Worm (Caenorhabditis elegans): ENCODE data around the gene otpl-6.

The otpl-6 gene

ce11 chrV:8500348-8500747 is 25.5 kb upstream of the otpl-6 start (continued):
- TF ChIP-seq Y53G8AR.9 (GFP tag; conservative IDR thresholded peaks at IDR 0.05) (peak; percentile 99), nhr-90 (tag; optimal IDR thresholded peaks at IDR 0.05) (peak; percentile 99), ama-1 (optimal IDR thresholded peaks at IDR 0.05) (peak; percentile 59), ama-1 (GFP tag; optimal IDR thresholded peaks at IDR 0.05) (peak; percentile 96 to 97), lsy-27 (tag; optimal IDR thresholded peaks at IDR 0.05; ENCODE audit: borderline replicate concordance, insufficient read depth) (peak; percentile 62), tbp1 (GFP tag; optimal IDR thresholded peaks at IDR 0.05) (peak; percentile 100), nfya-2 (GFP tag; IDR thresholded peaks at IDR 0.05) (peak; percentile 97), snpc-3.4 (tag; optimal IDR thresholded peaks at IDR 0.05) (peak; percentile 99), egl-18 (GFP tag; IDR thresholded peaks at IDR 0.05) (peak; percentile 97), hmg-1.2 (GFP tag; IDR thresholded peaks at IDR 0.05) (peak; percentile 99), snpc-4 (GFP tag; optimal IDR thresholded peaks at IDR 0.05) (peak; percentile 99), snpc-4 (tag; optimal IDR thresholded peaks at IDR 0.05) (peak; percentile 99 to 100 (median 100)), egrh-3 (GFP tag; IDR thresholded peaks at IDR 0.05) (peak; percentile 69), let-526 (GFP tag; IDR thresholded peaks at IDR 0.05) (peak; percentile 96), ZK185.1 (tag; optimal IDR thresholded peaks at IDR 0.05; ENCODE audit: poor library complexity, severe bottlenecking) (peak; percentile 97), Y95B8A.8 (GFP tag; IDR thresholded peaks at IDR 0.05) (peak; percentile 99), F39B2.1 (GFP tag; IDR thresholded peaks at IDR 0.05) (peak; percentile 97), Y56A3A.18 (GFP tag; IDR thresholded peaks at IDR 0.05) (peak; percentile 100), tbx-9 (tag; optimal IDR thresholded peaks at IDR 0.05; ENCODE audit: borderline replicate concordance) (peak; percentile 100), xnd-1 (tag; optimal IDR thresholded peaks at IDR 0.05) (peak; percentile 79), mxl-1 (tag; optimal IDR thresholded peaks at IDR 0.05) (peak; percentile 99), ztf-18 (tag; optimal IDR thresholded peaks at IDR 0.05) (peak; percentile 89), hlh-26 (GFP tag; conservative IDR thresholded peaks at IDR 0.05) (peak; percentile 85), ceh-79 (tag; optimal IDR thresholded peaks at IDR 0.05) (peak; percentile 100), K11D2.4 (GFP tag; IDR thresholded peaks at IDR 0.05) (peak; percentile 95), egl-44 (GFP tag; IDR thresholded peaks at IDR 0.05) (peak; percentile 100), hlh-12 (tag; optimal IDR thresholded peaks at IDR 0.05) (peak; percentile 94), nhr-80 (tag; optimal IDR thresholded peaks at IDR 0.05) (peak; percentile 68), ceh-58 (GFP tag; IDR thresholded peaks at IDR 0.05) (peak; percentile 100), dpff-1 (tag; optimal IDR thresholded peaks at IDR 0.05) (peak; percentile 96), T07F8.4 (tag; optimal IDR thresholded peaks at IDR 0.05) (peak; percentile 96), Y79H2A.3 (GFP tag; conservative IDR thresholded peaks at IDR 0.05) (peak; percentile 98), aptf-3 (GFP tag; IDR thresholded peaks at IDR 0.05) (peak; percentile 99), zim-3 (tag; optimal IDR thresholded peaks at IDR 0.05) (peak; percentile 100)

- TF ChIP-seq lin-26 (GFP tag; IDR thresholded peaks at IDR 0.05) (no peak), T26A5.8 (tag; optimal IDR thresholded peaks at IDR 0.05) (no peak), unc-130 (GFP tag; optimal IDR thresholded peaks at IDR 0.05) (no peak), ztf-3 (GFP tag; optimal IDR thresholded peaks at IDR 0.05) (no peak), snpc-1.1 (tag; optimal IDR thresholded peaks at IDR 0.05; ENCODE audit: insufficient read depth) (no peak), mel-28 (tag; optimal IDR thresholded peaks at IDR 0.05; ENCODE audit: borderline replicate concordance) (no peak), sea-2 (GFP tag; IDR thresholded peaks at IDR 0.05) (no peak), nfyb-1 (GFP tag; IDR thresholded peaks at IDR 0.05) (no peak), F39B2.1 (GFP tag; IDR thresholded peaks at IDR 0.05) (no peak), K12H6.12 (tag; optimal IDR thresholded peaks at IDR 0.05) (no peak), madf-6 (GFP tag; IDR thresholded peaks at IDR 0.05) (no peak), unc-62 (GFP tag; optimal IDR thresholded peaks at IDR 0.05) (no peak), tbx-9 (tag; optimal IDR thresholded peaks at IDR 0.05; ENCODE audit: borderline replicate concordance) (no peak)
Measured at ce11 chrV:8507324-8507723, 18.6 kb upstream of the otpl-6 start, which contains the start of gene ZK994.6. Gene ZK994.6, minus strand, starts transcription at chrV:8507424.

All from whole organism, young adult.